Fruit fly (Drosophila melanogaster) whole organism, pupa: ENCODE results near the gene alt.

Experiments used
- CG10348 ChIP-seq: fragments of 200-800 bp; sonication (Bioruptor generic); IDR thresholded peaks from 2 replicates; pipeline ENCODE4 v1.3.6; 2022; ENCODE audit warnings: missing biosample characterization, missing genetic modification characterization
- CG12605 ChIP-seq: fragments of 200-800 bp; sonication (Bioruptor generic); IDR thresholded peaks from 2 replicates; pipeline ENCODE4 v1.3.6; 2022; ENCODE audit warnings: missing biosample characterization, missing genetic modification characterization
- CG13204 ChIP-seq: fragments of 200-800 bp; sonication (Bioruptor generic); optimal IDR thresholded peaks from 2 replicates; lab custom pipeline; 2018; ENCODE audit warnings: missing biosample characterization, mild to moderate bottlenecking, missing genetic modification characterization, moderate library complexity
- CG14655 ChIP-seq: fragments of 200-800 bp; sonication (Bioruptor generic); optimal IDR thresholded peaks from 3 replicates; lab custom pipeline; 2017; ENCODE audit warnings: mild to moderate bottlenecking, missing biosample characterization, missing genetic modification reagents, missing genetic modification characterization
- CG15710 ChIP-seq: fragments of 200-800 bp; sonication (Bioruptor generic); optimal IDR thresholded peaks from 2 replicates; lab custom pipeline; 2018; ENCODE audit warnings: missing biosample characterization, mild to moderate bottlenecking, missing genetic modification characterization, moderate library complexity
- CG17806 ChIP-seq: fragments of 200-800 bp; sonication (Bioruptor generic); optimal IDR thresholded peaks from 2 replicates; lab custom pipeline; 2018; ENCODE audit warnings: missing biosample characterization, mild to moderate bottlenecking, missing genetic modification characterization, moderate library complexity
- CG32121 ChIP-seq: fragments of 200-800 bp; sonication (Bioruptor generic); IDR thresholded peaks from 2 replicates; pipeline ENCODE4 v1.3.6; 2022; ENCODE audit warnings: missing biosample characterization, missing genetic modification characterization
- CG34367 ChIP-seq: fragments of 200-800 bp; sonication (Bioruptor generic); optimal IDR thresholded peaks from 2 replicates; lab custom pipeline; 2018; ENCODE audit warnings: missing biosample characterization, mild to moderate bottlenecking, missing genetic modification characterization
- CG4496 ChIP-seq: fragments of 200-800 bp; sonication (Bioruptor generic); IDR thresholded peaks from 3 replicates; pipeline ENCODE4 v1.3.6; 2022; ENCODE audit warnings: missing biosample characterization, missing genetic modification characterization
- CG8159 ChIP-seq: fragments of 200-800 bp; sonication (Bioruptor generic); optimal IDR thresholded peaks from 3 replicates; lab custom pipeline; 2018; ENCODE audit warnings: missing biosample characterization, mild to moderate bottlenecking, missing genetic modification characterization, moderate library complexity
- CG8301 ChIP-seq: fragments of 200-800 bp; sonication (Bioruptor generic); optimal IDR thresholded peaks from 2 replicates; lab custom pipeline; 2018; ENCODE audit warnings: missing biosample characterization, mild to moderate bottlenecking, missing genetic modification characterization
- CG9948 ChIP-seq: fragments of 200-800 bp; sonication (Bioruptor generic); optimal IDR thresholded peaks from 2 replicates; lab custom pipeline; 2018; ENCODE audit warnings: missing biosample characterization, mild to moderate bottlenecking, missing genetic modification characterization, moderate library complexity
- D1 ChIP-seq: fragments of 200-800 bp; sonication (Bioruptor generic); optimal IDR thresholded peaks from 2 replicates; lab custom pipeline; 2018; ENCODE audit warnings: missing biosample characterization, mild to moderate bottlenecking, missing genetic modification characterization, moderate library complexity
- EcR ChIP-seq: fragments of 200-800 bp; sonication (Bioruptor generic); optimal IDR thresholded peaks from 3 replicates; lab custom pipeline; 2019; ENCODE audit warnings: missing biosample characterization, missing genetic modification characterization, mild to moderate bottlenecking, moderate library complexity, missing genetic modification reagents
- Ets98B ChIP-seq: fragments of 200-800 bp; sonication (Bioruptor generic); IDR thresholded peaks from 2 replicates; pipeline ENCODE4 v1.3.6; 2022; ENCODE audit warnings: missing biosample characterization, missing genetic modification characterization
- Pif1A ChIP-seq: fragments of 200-800 bp; sonication (Bioruptor generic); optimal IDR thresholded peaks from 3 replicates; lab custom pipeline; 2016; ENCODE audit warnings: missing biosample characterization, missing genetic modification characterization
- Pif1B ChIP-seq: fragments of 200-800 bp; sonication (Bioruptor generic); optimal IDR thresholded peaks from 3 replicates; lab custom pipeline; 2016; ENCODE audit warnings: missing biosample characterization, missing genetic modification characterization
- Snoo ChIP-seq: fragments of 200-800 bp; sonication (Bioruptor generic); optimal IDR thresholded peaks from 3 replicates; lab custom pipeline; 2017; ENCODE audit warnings: missing biosample characterization, mild to moderate bottlenecking, missing genetic modification characterization, inconsistent platforms
- fd96Ca ChIP-seq: fragments of 200-800 bp; sonication (Bioruptor generic); IDR thresholded peaks from 3 replicates; pipeline ENCODE4 v1.3.6; 2022; ENCODE audit warnings: missing biosample characterization, missing genetic modification characterization
- gl ChIP-seq: fragments of 200-800 bp; sonication (Bioruptor generic); optimal IDR thresholded peaks from 2 replicates; lab custom pipeline; 2018; ENCODE audit warnings: missing biosample characterization, mild to moderate bottlenecking, missing genetic modification characterization
- rn ChIP-seq: fragments of 200-800 bp; sonication (Bioruptor generic); IDR thresholded peaks from 2 replicates; pipeline ENCODE4 v1.3.6; 2022; ENCODE audit warnings: missing biosample characterization, missing genetic modification characterization

alt gene

DNA sequence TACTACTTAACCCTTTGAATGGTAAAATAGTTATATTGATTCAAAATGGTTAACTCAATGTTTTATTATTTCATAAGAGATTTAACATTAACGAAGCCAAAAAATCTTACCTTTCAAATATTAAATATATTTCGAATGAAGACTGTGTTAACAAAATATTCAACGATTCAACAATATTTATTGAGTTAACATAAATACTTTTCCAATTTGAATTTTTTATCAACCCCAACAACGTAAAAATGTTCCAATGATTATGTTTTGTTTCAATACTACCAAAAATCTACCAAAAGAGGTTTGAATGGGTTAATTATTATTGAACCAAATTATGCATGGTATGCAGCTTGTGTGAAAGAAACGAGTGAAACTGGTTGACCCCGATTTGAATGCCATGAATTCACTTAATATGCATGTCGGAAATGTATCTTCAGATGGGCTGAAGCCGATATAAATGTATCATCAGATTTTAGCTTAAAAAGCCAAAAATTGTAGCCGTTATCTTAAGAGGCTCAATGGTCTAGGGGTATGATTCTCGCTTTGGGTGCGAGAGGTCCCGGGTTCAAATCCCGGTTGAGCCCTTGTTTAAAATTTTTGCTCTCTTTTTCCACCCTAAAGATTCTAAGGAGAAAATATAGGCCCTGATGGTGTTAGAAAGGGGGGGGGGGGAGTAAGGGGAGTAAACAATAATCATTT lies 51.0 kb downstream of the alt start:
- TF ChIP-seq CG10348 (GFP tag; lab: Robert Waterston, UW) (no peak), CG13204 (no peak), EcR (no peak), Ets98B (no peak), fd96Ca (GFP tag; lab: Robert Waterston, UW) (no peak), CG34367 (no peak), CG32121 (GFP tag; lab: Robert Waterston, UW) (no peak), Pif1A (GFP tag; lab: Kevin White, UChicago) (no peak), CG14655 (GFP tag; lab: Kevin White, UChicago) (no peak), CG17806 (tag; lab: Kevin White, UChicago) (no peak), rn (no peak), CG4496 (GFP tag; lab: Robert Waterston, UW) (no peak), Pif1B (GFP tag; lab: Kevin White, UChicago) (no peak), CG8159 (tag; lab: Kevin White, UChicago) (no peak), CG15710 (tag; lab: Kevin White, UChicago) (no peak), D1 (tag; lab: Kevin White, UChicago) (no peak), gl (tag; lab: Kevin White, UChicago) (no peak), CG9948 (no peak), CG12605 (GFP tag; lab: Robert Waterston, UW) (no peak), CG8301 (tag; lab: Kevin White, UChicago) (no peak)

DNA sequence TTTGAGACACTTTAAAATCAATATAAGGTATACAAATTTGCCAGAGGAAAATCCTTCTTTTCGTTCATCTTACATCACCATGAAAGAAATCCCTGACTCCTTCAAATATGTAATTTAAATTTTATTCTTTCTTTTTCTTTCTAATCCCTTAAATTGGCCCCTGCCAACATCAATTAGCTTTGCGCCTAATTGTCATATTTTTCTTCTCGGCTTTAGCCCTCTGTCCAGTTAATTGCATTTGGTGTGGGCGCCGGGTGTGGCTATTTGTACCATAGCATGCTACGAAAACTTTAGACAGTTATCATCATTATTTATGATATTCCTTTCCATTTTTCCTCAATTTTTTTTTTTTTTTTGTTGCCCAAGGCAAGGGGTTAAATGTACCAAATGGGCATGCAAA lies 51.9 kb downstream of the alt start, which contains the start of gene CG43175:
CG43175 (plus strand) TSS at position 301 of the 400 bp plus-strand sequence.
- no peak for TF ChIP-seq EcR
- no peak for TF ChIP-seq CG14655 (GFP tag; lab: Kevin White, UChicago)
- TF ChIP-seq rn: no peak
- TF ChIP-seq Pif1A (GFP tag; lab: Kevin White, UChicago): no peak
- no peak for TF ChIP-seq Snoo (tag; lab: Kevin White, UChicago)
- TF ChIP-seq CG34367: no peak
- no peak for TF ChIP-seq CG8159 (tag; lab: Kevin White, UChicago)
- no peak for TF ChIP-seq CG8301 (tag; lab: Kevin White, UChicago)
- TF ChIP-seq CG32121 (GFP tag; lab: Robert Waterston, UW): no peak
- TF ChIP-seq CG15710 (tag; lab: Kevin White, UChicago): no peak
- no peak for TF ChIP-seq gl (tag; lab: Kevin White, UChicago)
- no peak for TF ChIP-seq CG12605 (GFP tag; lab: Robert Waterston, UW)
- TF ChIP-seq CG13204: no peak
- no peak for TF ChIP-seq CG17806 (tag; lab: Kevin White, UChicago)
- TF ChIP-seq D1 (tag; lab: Kevin White, UChicago): no peak
- no peak for TF ChIP-seq Pif1B (GFP tag; lab: Kevin White, UChicago)
- no peak for TF ChIP-seq CG10348 (GFP tag; lab: Robert Waterston, UW)

DNA sequence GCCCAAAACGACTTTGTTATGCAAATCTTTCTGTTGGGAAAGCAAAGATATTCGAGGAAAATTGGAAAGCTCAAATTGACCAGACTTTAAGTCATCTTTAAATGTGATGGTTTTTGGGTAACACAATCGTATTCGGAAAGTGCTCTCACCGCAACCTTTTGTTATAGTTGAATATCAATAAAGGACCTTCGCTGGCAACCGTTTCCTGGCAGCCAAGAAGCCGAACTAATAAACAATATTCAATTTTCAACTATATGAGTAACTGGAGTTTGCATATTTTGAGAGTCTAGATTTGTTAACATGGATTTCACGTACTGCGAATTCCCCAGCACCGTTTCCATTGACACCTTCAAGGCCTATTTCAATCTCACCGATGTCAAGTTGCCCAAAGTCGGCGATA lies 55.5 kb downstream of the alt start, which contains the start of gene CG14325:
CG14325 (plus strand) TSS at position 301 of the 400 bp plus-strand sequence.
- TF ChIP-seq rn (no peak), CG10348 (GFP tag; lab: Robert Waterston, UW) (no peak), EcR (no peak), CG17806 (tag; lab: Kevin White, UChicago) (no peak), CG9948 (no peak), fd96Ca (GFP tag; lab: Robert Waterston, UW) (no peak), CG8301 (tag; lab: Kevin White, UChicago) (no peak), CG8159 (tag; lab: Kevin White, UChicago) (no peak), CG12605 (GFP tag; lab: Robert Waterston, UW) (no peak), CG14655 (GFP tag; lab: Kevin White, UChicago) (no peak), Pif1A (GFP tag; lab: Kevin White, UChicago) (no peak)

DNA sequence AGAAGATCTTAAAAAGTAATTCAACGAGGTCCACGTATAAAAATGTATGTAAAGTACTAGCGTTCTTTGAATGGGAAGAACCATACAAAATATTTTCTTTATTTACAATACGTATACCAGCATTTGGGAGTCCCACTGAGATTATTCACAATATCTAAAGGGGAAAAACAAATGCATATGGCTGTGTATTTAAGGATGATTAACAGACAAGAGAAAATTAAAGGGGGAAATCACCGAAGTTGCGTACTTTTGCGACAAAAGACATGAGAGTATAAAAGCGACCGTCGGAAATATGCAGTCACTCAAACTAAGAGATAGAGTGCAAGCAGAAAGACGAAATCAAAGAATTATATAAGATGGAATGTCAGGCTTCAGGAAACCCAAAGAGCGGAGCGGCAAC lies 57.3 kb downstream of the alt start, which contains the start of gene AttD:
AttD (plus strand) TSS at position 301 of the 400 bp plus-strand sequence.
- TF ChIP-seq CG12605 (GFP tag; lab: Robert Waterston, UW) (no peak), Pif1B (GFP tag; lab: Kevin White, UChicago) (no peak), CG8301 (tag; lab: Kevin White, UChicago) (no peak), CG34367 (no peak)
- TF ChIP-seq, all 21 proteins: peak for 0

DNA sequence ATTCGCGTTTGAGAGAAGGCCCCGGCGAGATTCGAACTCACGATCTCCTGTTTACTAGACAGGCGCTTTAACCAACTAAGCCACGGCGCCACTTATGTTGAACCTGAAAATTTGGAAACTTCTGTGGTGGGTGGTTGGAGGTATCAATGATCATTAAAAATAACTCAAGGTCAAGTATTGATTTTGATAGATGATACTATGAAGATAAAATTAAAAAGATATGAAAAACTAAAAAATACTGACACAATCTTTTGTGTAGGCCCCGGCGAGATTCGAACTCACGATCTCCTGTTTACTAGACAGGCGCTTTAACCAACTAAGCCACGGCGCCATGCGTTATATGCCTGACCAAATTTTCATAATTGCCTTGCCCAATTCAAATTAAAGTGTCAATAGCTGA lies 57.8 kb downstream of the alt start:
- TF ChIP-seq CG10348 (GFP tag; lab: Robert Waterston, UW): no peak
- TF ChIP-seq CG17806 (tag; lab: Kevin White, UChicago): no peak
- no peak for TF ChIP-seq CG4496 (GFP tag; lab: Robert Waterston, UW)
- TF ChIP-seq Snoo (tag; lab: Kevin White, UChicago): no peak
- no peak for TF ChIP-seq CG8301 (tag; lab: Kevin White, UChicago)
- no peak for TF ChIP-seq Pif1A (GFP tag; lab: Kevin White, UChicago)
- TF ChIP-seq Ets98B: no peak
- no peak for TF ChIP-seq CG14655 (GFP tag; lab: Kevin White, UChicago)
- TF ChIP-seq D1 (tag; lab: Kevin White, UChicago): no peak
- TF ChIP-seq CG13204: no peak
- TF ChIP-seq CG34367: no peak
- no peak for TF ChIP-seq CG12605 (GFP tag; lab: Robert Waterston, UW)
- TF ChIP-seq Pif1B (GFP tag; lab: Kevin White, UChicago): no peak
- no peak for TF ChIP-seq CG8159 (tag; lab: Kevin White, UChicago)
- TF ChIP-seq rn: no peak
